Worm (Caenorhabditis elegans): ENCODE measurements around the gene lgl-1.

- TF ChIP-seq dpl-1 (GFP tag; optimal IDR thresholded peaks at IDR 0.05) (no peak), egl-27 (tag; optimal IDR thresholded peaks at IDR 0.05) (no peak), mep-1 (tag; optimal IDR thresholded peaks at IDR 0.05) (no peak), ctbp-1 (GFP tag; IDR thresholded peaks at IDR 0.05) (no peak), nhr-102 (tag; optimal IDR thresholded peaks at IDR 0.05) (no peak), nhr-76 (tag; optimal IDR thresholded peaks at IDR 0.05) (no peak)
Measured at ce11 chrX:880367-880766, 9.5 kb upstream of the lgl-1 start, which contains the start of gene ZC13.2.

Data from whole organism, L4 larva.